Fruit fly (Drosophila melanogaster) whole organism, embryonic: ENCODE measurements around the gene CG34461.

Source experiments
- Atf-2 ChIP-seq: fragments of 200-800 bp; sonication (Bioruptor generic); optimal IDR thresholded peaks from 2 replicates; lab custom pipeline; 2016; ENCODE audit warnings: missing biosample characterization, missing genetic modification characterization
- CG10267 ChIP-seq: fragments of 200-800 bp; sonication (Bioruptor generic); optimal IDR thresholded peaks from 2 replicates; lab custom pipeline; 2018; ENCODE audit warnings: missing biosample characterization, mild to moderate bottlenecking, missing genetic modification characterization, moderate library complexity
- CG10462 ChIP-seq: fragments of 200-800 bp; sonication (Bioruptor generic); optimal IDR thresholded peaks from 2 replicates; lab custom pipeline; 2016; ENCODE audit warnings: missing biosample characterization, missing genetic modification characterization
- CG11247 ChIP-seq: fragments of 200-800 bp; sonication (Bioruptor generic); IDR thresholded peaks from 2 replicates; pipeline ENCODE4 v1.3.6; 2022; ENCODE audit warnings: missing biosample characterization, missing genetic modification characterization
- CG11695 ChIP-seq: fragments of 200-800 bp; sonication (Bioruptor generic); IDR thresholded peaks from 3 replicates; pipeline ENCODE4 v1.3.6; 2022; ENCODE audit warnings: missing biosample characterization, missing genetic modification characterization
- CG16863 ChIP-seq: fragments of 200-800 bp; sonication (Bioruptor generic); optimal IDR thresholded peaks from 3 replicates; lab custom pipeline; 2016; ENCODE audit warnings: missing biosample characterization, missing genetic modification characterization
- CG2120 ChIP-seq: fragments of 200-800 bp; sonication (Bioruptor generic); optimal IDR thresholded peaks from 3 replicates; lab custom pipeline; 2016; ENCODE audit warnings: missing biosample characterization, missing genetic modification characterization
- CG2712 ChIP-seq: fragments of 200-800 bp; optimal IDR thresholded peaks from 3 replicates; lab custom pipeline; 2019; ENCODE audit warnings: missing biosample characterization, mild to moderate bottlenecking, missing genetic modification characterization, moderate library complexity
- CG33213 ChIP-seq: fragments of 200-800 bp; sonication (Bioruptor generic); optimal IDR thresholded peaks from 3 replicates; lab custom pipeline; 2016; ENCODE audit warnings: missing biosample characterization, missing genetic modification characterization
- CG34376 ChIP-seq: fragments of 200-800 bp; sonication (Bioruptor generic); optimal IDR thresholded peaks from 2 replicates; lab custom pipeline; 2018; ENCODE audit warnings: missing biosample characterization, mild to moderate bottlenecking, missing genetic modification characterization
- CG6813 ChIP-seq: fragments of 200-800 bp; sonication (Bioruptor generic); optimal IDR thresholded peaks from 2 replicates; lab custom pipeline; 2017; ENCODE audit warnings: missing biosample characterization, missing genetic modification characterization, mild to moderate bottlenecking, moderate library complexity, missing genetic modification reagents
- CG6854 ChIP-seq: fragments of 200-800 bp; sonication (Bioruptor generic); optimal IDR thresholded peaks from 3 replicates; lab custom pipeline; 2017; ENCODE audit warnings: missing biosample characterization, mild to moderate bottlenecking, missing genetic modification characterization
- CG8478 ChIP-seq: fragments of >200 bp; optimal IDR thresholded peaks from 2 replicates; lab custom pipeline; 2018
- CTCF ChIP-seq: fragments of 200-800 bp; sonication (Bioruptor generic); optimal IDR thresholded peaks from 2 replicates; lab custom pipeline; 2017; ENCODE audit warnings: missing biosample characterization, mild to moderate bottlenecking, missing genetic modification characterization, moderate library complexity
- Deaf1 ChIP-seq: fragments of 200-800 bp; optimal IDR thresholded peaks from 3 replicates; lab custom pipeline; 2019; ENCODE audit warnings: missing biosample characterization, mild to moderate bottlenecking, missing genetic modification characterization, moderate library complexity
- Ets65A ChIP-seq: fragments of 200-800 bp; sonication (Bioruptor generic); peaks from one replicate; lab custom pipeline; 2016; ENCODE audit warnings: missing biosample characterization, missing genetic modification characterization
- Gug ChIP-seq: fragments of 200-800 bp; sonication (Bioruptor generic); IDR thresholded peaks from 4 replicates; pipeline ENCODE4 v1.3.6; 2022; ENCODE audit warnings: missing biosample characterization, missing genetic modification characterization
- HHEX ChIP-seq: fragments of 200-800 bp; sonication (Bioruptor generic); optimal IDR thresholded peaks from 3 replicates; lab custom pipeline; 2017; ENCODE audit warnings: missing biosample characterization, mild to moderate bottlenecking, missing genetic modification characterization, missing genetic modification reagents
- Jarid2 ChIP-seq: fragments of 200-800 bp; sonication (Bioruptor generic); optimal IDR thresholded peaks from 3 replicates; lab custom pipeline; 2017; ENCODE audit warnings: mild to moderate bottlenecking, missing biosample characterization, missing genetic modification reagents, missing genetic modification characterization
- MBD-R2 ChIP-seq: fragments of 200-800 bp; sonication (Bioruptor generic); IDR thresholded peaks from 2 replicates; pipeline ENCODE4 v1.3.6; 2022; ENCODE audit warnings: missing biosample characterization, missing genetic modification characterization
- Mad ChIP-seq: fragments of 200-800 bp; sonication (Bioruptor generic); optimal IDR thresholded peaks from 2 replicates; lab custom pipeline; 2016; ENCODE audit warnings: missing biosample characterization, missing genetic modification characterization
- Med ChIP-seq: fragments of 200-800 bp; sonication (Bioruptor generic); peaks from one replicate; lab custom pipeline; 2016; ENCODE audit warnings: missing biosample characterization, missing genetic modification characterization, mild to moderate bottlenecking, inconsistent platforms, moderate library complexity
- NK7.1 ChIP-seq: fragments of 200-800 bp; sonication (Bioruptor generic); optimal IDR thresholded peaks from 3 replicates; lab custom pipeline; 2016; ENCODE audit warnings: missing biosample characterization, missing genetic modification characterization
- PHDP ChIP-seq: fragments of 200-800 bp; sonication (Bioruptor generic); optimal IDR thresholded peaks from 3 replicates; lab custom pipeline; 2018; ENCODE audit warnings: missing biosample characterization, mild to moderate bottlenecking, missing genetic modification characterization, moderate library complexity
- ato ChIP-seq: fragments of 200-800 bp; sonication (Bioruptor generic); IDR thresholded peaks from 2 replicates; pipeline ENCODE4 v1.3.6; 2022; ENCODE audit warnings: missing biosample characterization, missing genetic modification characterization; ENCODE audit not compliant: partially characterized antibody
- az2 ChIP-seq: fragments of 200-800 bp; sonication (Bioruptor generic); optimal IDR thresholded peaks from 3 replicates; lab custom pipeline; 2016; ENCODE audit warnings: missing biosample characterization, missing genetic modification characterization
- br ChIP-seq: fragments of >200 bp; optimal IDR thresholded peaks from 2 replicates; lab custom pipeline; 2017
- danr ChIP-seq: fragments of 200-800 bp; sonication (Bioruptor generic); IDR thresholded peaks from 2 replicates; pipeline ENCODE4 v1.3.6; 2022; ENCODE audit warnings: missing biosample characterization, missing genetic modification characterization
- dimm ChIP-seq: fragments of 200-800 bp; sonication (Bioruptor generic); IDR thresholded peaks from 2 replicates; pipeline ENCODE4 v1.3.6; 2022; ENCODE audit warnings: missing biosample characterization, missing genetic modification characterization
- dm ChIP-seq: fragments of 200-800 bp; sonication (Bioruptor generic); optimal IDR thresholded peaks from 3 replicates; lab custom pipeline; 2016; ENCODE audit warnings: missing biosample characterization, missing genetic modification characterization
- dysf ChIP-seq: fragments of 200-800 bp; sonication (Bioruptor generic); IDR thresholded peaks from 3 replicates; pipeline ENCODE4 v1.3.6; 2022; ENCODE audit warnings: missing biosample characterization, missing genetic modification characterization
- esg ChIP-seq: fragments of 200-800 bp; sonication (Bioruptor generic); conservative IDR thresholded peaks from 2 replicates; pipeline ENCODE4 v1.3.6; 2022; ENCODE audit warnings: missing biosample characterization, missing genetic modification characterization
- fd3F ChIP-seq: fragments of 200-800 bp; sonication (Bioruptor generic); optimal IDR thresholded peaks from 2 replicates; lab custom pipeline; 2018; ENCODE audit warnings: missing biosample characterization, mild to moderate bottlenecking, missing genetic modification characterization, moderate library complexity
- gro ChIP-seq: fragments of 200-800 bp; sonication (Bioruptor generic); optimal IDR thresholded peaks from 2 replicates; lab custom pipeline; 2016; ENCODE audit warnings: missing biosample characterization, missing genetic modification characterization
- h ChIP-seq: fragments of >200 bp; optimal IDR thresholded peaks from 2 replicates; lab custom pipeline; 2017
- ham ChIP-seq: fragments of 200-800 bp; sonication (Bioruptor generic); IDR thresholded peaks from 2 replicates; pipeline ENCODE4 v1.3.6; 2022; ENCODE audit warnings: missing biosample characterization, missing genetic modification characterization
- hkb ChIP-seq, 2 experiments: fragments of 200-800 bp in 1 of 2; fragments of >200 bp in 1 of 2; sonication (Bioruptor generic) in 1 of 2; IDR thresholded peaks in 1 of 2; optimal IDR thresholded peaks in 1 of 2; 2 replicates each; pipeline versions ENCODE4 v1.3.6 to Lab custom; 2017 to 2022; ENCODE audit warnings: missing biosample characterization in 1 of 2, missing genetic modification characterization in 1 of 2
- inv ChIP-seq: fragments of 200-800 bp; sonication (Bioruptor generic); IDR thresholded peaks from 2 replicates; pipeline ENCODE4 v1.3.6; 2022; ENCODE audit warnings: missing biosample characterization, missing genetic modification characterization; ENCODE audit not compliant: partially characterized antibody
- jing ChIP-seq: fragments of 200-800 bp; sonication (Bioruptor generic); optimal IDR thresholded peaks from 2 replicates; lab custom pipeline; 2018; ENCODE audit warnings: missing biosample characterization, mild to moderate bottlenecking, missing genetic modification characterization
- knrl ChIP-seq: fragments of 200-800 bp; sonication (Bioruptor generic); IDR thresholded peaks from 3 replicates; pipeline ENCODE4 v1.3.6; 2022; ENCODE audit warnings: missing biosample characterization, missing genetic modification characterization; ENCODE audit not compliant: partially characterized antibody
- lmd ChIP-seq: fragments of 200-800 bp; sonication (Bioruptor generic); IDR thresholded peaks from 2 replicates; pipeline ENCODE4 v1.3.6; 2022; ENCODE audit warnings: missing biosample characterization, missing genetic modification characterization
- nom ChIP-seq: fragments of 200-800 bp; sonication (Bioruptor generic); optimal IDR thresholded peaks from 2 replicates; lab custom pipeline; 2017; ENCODE audit warnings: missing biosample characterization, missing genetic modification characterization, mild to moderate bottlenecking, moderate library complexity, missing genetic modification reagents
- row ChIP-seq: fragments of 200-800 bp; sonication (Bioruptor generic); IDR thresholded peaks from 3 replicates; pipeline ENCODE4 v1.3.6; 2022; ENCODE audit warnings: missing biosample characterization, missing genetic modification characterization
- scrt ChIP-seq: fragments of 200-800 bp; sonication (Bioruptor generic); optimal IDR thresholded peaks from 2 replicates; lab custom pipeline; 2018; ENCODE audit warnings: missing biosample characterization, mild to moderate bottlenecking, missing genetic modification characterization, moderate library complexity
- slbo ChIP-seq: fragments of 200-800 bp; sonication (Bioruptor generic); IDR thresholded peaks from 2 replicates; pipeline ENCODE4 v1.3.6; 2022; ENCODE audit warnings: missing biosample characterization, missing genetic modification characterization
- usp ChIP-seq: fragments of >200 bp; optimal IDR thresholded peaks from 2 replicates; lab custom pipeline; 2017; ENCODE audit warnings: missing biosample characterization, missing genetic modification characterization
- vvl ChIP-seq: fragments of 200-800 bp; sonication (Bioruptor generic); IDR thresholded peaks from 2 replicates; pipeline ENCODE4 v1.3.6; 2022; ENCODE audit warnings: missing biosample characterization, missing genetic modification characterization
- wdn ChIP-seq: fragments of 200-800 bp; sonication (Bioruptor generic); IDR thresholded peaks from 2 replicates; pipeline ENCODE4 v1.3.6; 2022; ENCODE audit warnings: missing biosample characterization, missing genetic modification characterization

CG34461 gene

dm6 chr3L:8356196-8356595, 30.5 kb downstream of the CG34461 start, which contains the start of gene Culd:
TSS of gene Culd (minus strand) at chr3L:8356296.
- TF ChIP-seq Deaf1 (tag; lab: Kevin White, UChicago) (no peak), esg (no peak), wdn (no peak), gro (GFP tag; lab: Kevin White, UChicago) (no peak), MBD-R2 (GFP tag; lab: Robert Waterston, UW) (no peak), CTCF (GFP tag; lab: Kevin White, UChicago) (no peak)
- TF ChIP-seq, all 482 proteins: peak for 0

- TF ChIP-seq nom (GFP tag; lab: Kevin White, UChicago): peak; percentile 54
- 0 out of 2 replicates have a peak, but pooled peaks have one; percentile 16 for TF ChIP-seq vvl (GFP tag; lab: Robert Waterston, UW)
- TF ChIP-seq danr (GFP tag; lab: Robert Waterston, UW): no peak
- TF ChIP-seq Med (GFP tag; lab: Kevin White, UChicago): peak; percentile 78
- TF ChIP-seq CG2120 (GFP tag; lab: Kevin White, UChicago): peak; percentile 12
- TF ChIP-seq, all 482 proteins: peak for 4
Observed at dm6 chr3L:8358138-8358537, 32.5 kb downstream of the CG34461 start.

- TF ChIP-seq br (lab: Kevin White, UChicago) (no peak), CG11695 (no peak; the same call in 2 of the 3 replicates), HHEX (GFP tag; lab: Kevin White, UChicago) (no peak), CG33213 (no peak), CG11247 (no peak), CG16863 (no peak), inv (GFP tag; lab: Robert Waterston, UW) (peak; percentile 43; the same call in 1 of the 2 replicates), Atf-2 (GFP tag; lab: Kevin White, UChicago) (no peak), lmd (no peak), CG2712 (no peak), NK7.1 (no peak), fd3F (GFP tag; lab: Kevin White, UChicago) (no peak), dimm (GFP tag; lab: Robert Waterston, UW) (no peak), PHDP (tag; lab: Kevin White, UChicago) (no peak), Mad (GFP tag; lab: Kevin White, UChicago) (no peak), scrt (GFP tag; lab: Kevin White, UChicago) (peak; percentile 95), CG6813 (no peak), row (GFP tag; lab: Robert Waterston, UW) (no peak), hkb (optimal IDR thresholded peaks at IDR 0.05; lab: Kevin White, UChicago) (no peak), hkb (GFP tag; IDR thresholded peaks at IDR 0.05; lab: Robert Waterston, UW) (0 out of 2 replicates have a peak, but pooled peaks have one; percentile 7), usp (no peak), CG34376 (GFP tag; lab: Kevin White, UChicago) (peak; percentile 95), knrl (GFP tag; lab: Robert Waterston, UW) (0 out of 3 replicates have a peak, but pooled peaks have one; percentile 37), az2 (no peak), CG6854 (GFP tag; lab: Kevin White, UChicago) (peak; percentile 12), CG10462 (GFP tag; lab: Kevin White, UChicago) (no peak), dm (GFP tag; lab: Kevin White, UChicago) (no peak), ham (GFP tag; lab: Robert Waterston, UW) (no peak), Gug (no peak), ato (GFP tag; lab: Robert Waterston, UW) (peak; percentile 41; the same call in 1 of the 2 replicates), Jarid2 (GFP tag; lab: Kevin White, UChicago) (no peak), CG10267 (tag; lab: Kevin White, UChicago) (no peak), slbo (GFP tag; lab: Robert Waterston, UW) (no peak), h (lab: Kevin White, UChicago) (no peak), jing (GFP tag; lab: Kevin White, UChicago) (no peak), Ets65A (GFP tag; lab: Kevin White, UChicago) (no peak), CG8478 (no peak), dysf (GFP tag; lab: Robert Waterston, UW) (no peak)
Observed at dm6 chr3L:8358776-8359455, 33.3 kb downstream of the CG34461 start.
